Worm (Caenorhabditis elegans): ENCODE measurements around the gene Y39B6A.25.

- TF ChIP-seq ztf-29 (GFP tag; IDR thresholded peaks at IDR 0.05) (no peak), flt-1 (GFP tag; IDR thresholded peaks at IDR 0.05) (no peak), med-1 (GFP tag; optimal IDR thresholded peaks at IDR 0.05; ENCODE audit: insufficient read depth) (no peak), cog-1 (tag; optimal IDR thresholded peaks at IDR 0.05) (no peak), ztf-23 (GFP tag; IDR thresholded peaks at IDR 0.05) (no peak), ref-1 (GFP tag; conservative IDR thresholded peaks at IDR 0.05) (no peak)
Observed at ce11 chrV:19036061-19036460, 9.8 kb downstream of the Y39B6A.25 start.

All from whole organism, midembryonic.